Fruit fly (Drosophila melanogaster): ENCODE data around the gene PolZ2.
A peak's percentile ranks its signal among the peaks of the same experiment; 100 is the strongest.

PolZ2 gene

dm6 chr3R:5620387-5620956 is 31.8 kb downstream of the PolZ2 start (continued):
- TF ChIP-seq CG6791 (GFP tag; IDR thresholded peaks at IDR 0.05; ENCODE audit: partially characterized antibody) = no peak
- TF ChIP-seq Poxn (GFP tag; IDR thresholded peaks at IDR 0.05) = no peak
- TF ChIP-seq Bdp1 (GFP tag; optimal IDR thresholded peaks at IDR 0.05) = no peak
- no peak for TF ChIP-seq Dp (GFP tag; optimal IDR thresholded peaks at IDR 0.05)
- peak; percentile 2 for TF ChIP-seq CG13123 (GFP tag; optimal IDR thresholded peaks at IDR 0.05)
- no peak for TF ChIP-seq h (optimal IDR thresholded peaks at IDR 0.05)
- no peak for TF ChIP-seq abd-A (tag; optimal IDR thresholded peaks at IDR 0.05)
- peak; percentile 0 for TF ChIP-seq CG31388 (GFP tag; optimal IDR thresholded peaks at IDR 0.05)
- TF ChIP-seq CG8924 (tag; optimal IDR thresholded peaks at IDR 0.05) = peak; percentile 74
- TF ChIP-seq ATbp (GFP tag; optimal IDR thresholded peaks at IDR 0.05) = peak; percentile 71
- TF ChIP-seq Adf1 (GFP tag; IDR thresholded peaks at IDR 0.05) = no peak
- TF ChIP-seq Dll (GFP tag; IDR thresholded peaks at IDR 0.05; ENCODE audit: partially characterized antibody) = no peak
- peak; percentile 71 for TF ChIP-seq CG10979 (tag; optimal IDR thresholded peaks at IDR 0.05)
- peak; percentile 9 for TF ChIP-seq Hmx (GFP tag; optimal IDR thresholded peaks at IDR 0.05)
- TF ChIP-seq corto (GFP tag; optimal IDR thresholded peaks at IDR 0.05) = peak; percentile 32
- peak; percentile 97 for TF ChIP-seq Ets65A (GFP tag)
- 0 out of 2 replicates have a peak, but pooled peaks have one; percentile 23 for TF ChIP-seq E2f2 (GFP tag; IDR thresholded peaks at IDR 0.05)
- peak; percentile 76 for TF ChIP-seq nmo (GFP tag; optimal IDR thresholded peaks at IDR 0.05)
- TF ChIP-seq CG4617 (GFP tag; optimal IDR thresholded peaks at IDR 0.05; ENCODE audit: borderline replicate concordance) = peak; percentile 23
- no peak for TF ChIP-seq eve (GFP tag; optimal IDR thresholded peaks at IDR 0.05)
- TF ChIP-seq ase (GFP tag; IDR thresholded peaks at IDR 0.05) = peak; percentile 55; the same call in 1 of the 3 replicates
- TF ChIP-seq tgo (GFP tag; IDR thresholded peaks at IDR 0.05) = peak; percentile 55
- TF ChIP-seq CG11696 (GFP tag; IDR thresholded peaks at IDR 0.05) = no peak
- peak; percentile 42 for TF ChIP-seq sqz (GFP tag; optimal IDR thresholded peaks at IDR 0.05)
- TF ChIP-seq CG17612 (GFP tag; IDR thresholded peaks at IDR 0.05) = no peak
- TF ChIP-seq tna (GFP tag; IDR thresholded peaks at IDR 0.05; ENCODE audit: partially characterized antibody) = no peak
- peak; percentile 42 for TF ChIP-seq CG1529 (GFP tag; optimal IDR thresholded peaks at IDR 0.05)
- peak; percentile 27 for TF ChIP-seq da (GFP tag; optimal IDR thresholded peaks at IDR 0.05)
- peak; percentile 81 for TF ChIP-seq vvl (GFP tag; IDR thresholded peaks at IDR 0.05)
- TF ChIP-seq Doc3 (GFP tag; IDR thresholded peaks at IDR 0.05; ENCODE audit: partially characterized antibody) = no peak
- 0 out of 2 replicates have a peak, but pooled peaks have one; percentile 24 for TF ChIP-seq CG4360 (GFP tag; IDR thresholded peaks at IDR 0.05)
- TF ChIP-seq CG10267 (tag; optimal IDR thresholded peaks at IDR 0.05) = peak; percentile 47
- peak; percentile 47 for TF ChIP-seq tin (GFP tag; optimal IDR thresholded peaks at IDR 0.05)
- peak; percentile 71 for TF ChIP-seq slbo (GFP tag; IDR thresholded peaks at IDR 0.05)
- TF ChIP-seq CG17802 (tag; optimal IDR thresholded peaks at IDR 0.05) = peak; percentile 54
- TF ChIP-seq CG10321 (GFP tag; IDR thresholded peaks at IDR 0.05) = 0 out of 2 replicates have a peak, but pooled peaks have one; percentile 3
- TF ChIP-seq dimm (GFP tag; IDR thresholded peaks at IDR 0.05) = peak; percentile 68
- no peak for TF ChIP-seq CG31224 (GFP tag; IDR thresholded peaks at IDR 0.05)
- TF ChIP-seq mam (GFP tag; optimal IDR thresholded peaks at IDR 0.05) = peak; percentile 60
- peak; percentile 57; the same call in 1 of the 2 replicates for TF ChIP-seq Atf6 (GFP tag; IDR thresholded peaks at IDR 0.05)
- TF ChIP-seq CG17385 (GFP tag; optimal IDR thresholded peaks at IDR 0.05) = peak; percentile 57
- TF ChIP-seq tx (GFP tag; optimal IDR thresholded peaks at IDR 0.05) = peak; percentile 14
- peak; percentile 58 for TF ChIP-seq Fer3 (tag; optimal IDR thresholded peaks at IDR 0.05)
- TF ChIP-seq CG9215 (GFP tag; IDR thresholded peaks at IDR 0.05) = no peak
- no peak for TF ChIP-seq fd102C (GFP tag; optimal IDR thresholded peaks at IDR 0.05)
- peak; percentile 63 for TF ChIP-seq jumu (GFP tag; optimal IDR thresholded peaks at IDR 0.05)
- TF ChIP-seq Ets97D (GFP tag; optimal IDR thresholded peaks at IDR 0.05) = peak; percentile 24
- TF ChIP-seq cas (GFP tag; IDR thresholded peaks at IDR 0.05) = no peak
- TF ChIP-seq sr (GFP tag; IDR thresholded peaks at IDR 0.05) = no peak
- TF ChIP-seq CG11560 (tag; IDR thresholded peaks at IDR 0.05) = no peak
- TF ChIP-seq CG10274 (GFP tag; optimal IDR thresholded peaks at IDR 0.05) = peak; percentile 30

Measured in whole organism, embryonic.